Fruit fly (Drosophila melanogaster): ENCODE results near the gene CG42834.

The CG42834 gene

dm6 chr3R:17394318-17395188, 24.0 kb upstream of the CG42834 start, which contains the start of gene CREG (continued):
- peak; percentile 11 for TF ChIP-seq CG4424 (GFP tag; optimal IDR thresholded peaks at IDR 0.05)
- peak; percentile 8 for TF ChIP-seq CG4820 (GFP tag; optimal IDR thresholded peaks at IDR 0.05)
- peak; percentile 17 for TF ChIP-seq CG10543 (GFP tag; optimal IDR thresholded peaks at IDR 0.05)
- TF ChIP-seq Med (GFP tag) = peak; percentile 71
- TF ChIP-seq CG7556 (GFP tag; optimal IDR thresholded peaks at IDR 0.05) = peak; percentile 28
- peak; percentile 79 for TF ChIP-seq row (GFP tag; IDR thresholded peaks at IDR 0.05)
- peak; percentile 36; the same call in 1 of the 2 replicates for TF ChIP-seq CG31441 (GFP tag; IDR thresholded peaks at IDR 0.05)
- TF ChIP-seq chif (GFP tag; optimal IDR thresholded peaks at IDR 0.05) = peak in 1 of 2 experiments; percentile 16
- peak; percentile 9 for TF ChIP-seq CG33557 (GFP tag; optimal IDR thresholded peaks at IDR 0.05)
- peak; percentile 21 for TF ChIP-seq nau (GFP tag; optimal IDR thresholded peaks at IDR 0.05)
- TF ChIP-seq CG5953 (GFP tag; IDR thresholded peaks at IDR 0.05) = no peak
- peak in 1 of 2 experiments; percentile 70 for TF ChIP-seq crp (GFP tag; optimal IDR thresholded peaks at IDR 0.05)
- peak; percentile 46 for TF ChIP-seq CG12391 (tag; optimal IDR thresholded peaks at IDR 0.05)
- no peak for TF ChIP-seq Mes4 (GFP tag; optimal IDR thresholded peaks at IDR 0.05)
- peak; percentile 28 for TF ChIP-seq CG7839 (tag; optimal IDR thresholded peaks at IDR 0.05)
- TF ChIP-seq cwo (GFP tag; optimal IDR thresholded peaks at IDR 0.05) = no peak
- no peak for TF ChIP-seq stwl (tag; optimal IDR thresholded peaks at IDR 0.05)
- peak; percentile 45 for TF ChIP-seq CoRest (tag; optimal IDR thresholded peaks at IDR 0.05)
- TF ChIP-seq chn (GFP tag; optimal IDR thresholded peaks at IDR 0.05) = peak; percentile 0
- TF ChIP-seq Ptx1 (GFP tag; IDR thresholded peaks at IDR 0.05) = 0 out of 2 replicates have a peak, but pooled peaks have one; percentile 31
- peak; percentile 20 for TF ChIP-seq CG12659 (GFP tag; optimal IDR thresholded peaks at IDR 0.05)
- TF ChIP-seq CG9817 (tag; optimal IDR thresholded peaks at IDR 0.05) = no peak
- TF ChIP-seq CG7963 (GFP tag; IDR thresholded peaks at IDR 0.05; ENCODE audit: partially characterized antibody) = no peak
- TF ChIP-seq Sox100B (GFP tag; optimal IDR thresholded peaks at IDR 0.05) = peak; percentile 52
- TF ChIP-seq grn (GFP tag; optimal IDR thresholded peaks at IDR 0.05) = peak; percentile 35
- peak; percentile 14 for TF ChIP-seq CG17385 (GFP tag; optimal IDR thresholded peaks at IDR 0.05)
- peak; percentile 29; the same call in 1 of the 2 replicates for TF ChIP-seq E2f1 (GFP tag; IDR thresholded peaks at IDR 0.05)
- peak; percentile 24; the same call in 1 of the 2 replicates for TF ChIP-seq Xrp1 (GFP tag; IDR thresholded peaks at IDR 0.05)
- TF ChIP-seq sr (GFP tag; IDR thresholded peaks at IDR 0.05) = no peak
- TF ChIP-seq lola (GFP tag; optimal IDR thresholded peaks at IDR 0.05) = peak in 1 of 3 experiments; percentile 57
- peak; percentile 47 for TF ChIP-seq nmo (GFP tag; optimal IDR thresholded peaks at IDR 0.05)
- TF ChIP-seq CG2116 (GFP tag; optimal IDR thresholded peaks at IDR 0.05) = peak; percentile 11
- TF ChIP-seq Rfx (GFP tag; IDR thresholded peaks at IDR 0.05) = 0 out of 2 replicates have a peak, but pooled peaks have one; percentile 4
- peak; percentile 34 for TF ChIP-seq CG2120 (GFP tag; optimal IDR thresholded peaks at IDR 0.05)
- peak; percentile 95 for TF ChIP-seq CG15479 (GFP tag; optimal IDR thresholded peaks at IDR 0.05)
- peak in 1 of 2 experiments; percentile 13 for TF ChIP-seq eve (GFP tag; optimal IDR thresholded peaks at IDR 0.05)
- TF ChIP-seq CG17361 (GFP tag; IDR thresholded peaks at IDR 0.05) = peak; percentile 72; the same call in 2 of the 3 replicates
- no peak for TF ChIP-seq Bgb (GFP tag; IDR thresholded peaks at IDR 0.05; ENCODE audit: partially characterized antibody)
- TF ChIP-seq BtbVII (GFP tag; optimal IDR thresholded peaks at IDR 0.05) = peak; percentile 15
- TF ChIP-seq kni (GFP tag; optimal IDR thresholded peaks at IDR 0.05) = peak; percentile 6
- peak; percentile 10 for TF ChIP-seq Xbp1 (GFP tag; optimal IDR thresholded peaks at IDR 0.05)
- TF ChIP-seq scrt (GFP tag; optimal IDR thresholded peaks at IDR 0.05) = no peak
- peak; percentile 19 for TF ChIP-seq CG8924 (tag; optimal IDR thresholded peaks at IDR 0.05)
- TF ChIP-seq YL-1 (GFP tag; optimal IDR thresholded peaks at IDR 0.05) = peak; percentile 32
- TF ChIP-seq Aef1 (GFP tag; IDR thresholded peaks at IDR 0.05) = no peak
- TF ChIP-seq zfh1 (GFP tag; IDR thresholded peaks at IDR 0.05) = 0 out of 3 replicates have a peak, but pooled peaks have one; percentile 38
- TF ChIP-seq ara (GFP tag; IDR thresholded peaks at IDR 0.05) = 0 out of 2 replicates have a peak, but pooled peaks have one; percentile 18
